Fruit fly (Drosophila melanogaster) whole organism, embryonic: ENCODE data around the gene frj.

Experiments used
- Bdp1 ChIP-seq: fragments of 200-800 bp; sonication (Bioruptor generic); optimal IDR thresholded peaks from 3 replicates; lab custom pipeline; 2016; ENCODE audit warnings: missing biosample characterization, missing genetic modification characterization
- BtbVII ChIP-seq: fragments of 200-800 bp; sonication (Bioruptor generic); optimal IDR thresholded peaks from 3 replicates; lab custom pipeline; 2017; ENCODE audit warnings: missing biosample characterization, mild to moderate bottlenecking, missing genetic modification characterization
- Bteb2 ChIP-seq: fragments of 200-800 bp; sonication (Bioruptor generic); optimal IDR thresholded peaks from 2 replicates; lab custom pipeline; 2016; ENCODE audit warnings: missing biosample characterization, missing genetic modification characterization
- CG10147 ChIP-seq: fragments of 200-800 bp; sonication (Bioruptor generic); optimal IDR thresholded peaks from 2 replicates; lab custom pipeline; 2019; ENCODE audit warnings: missing biosample characterization, mild to moderate bottlenecking, missing genetic modification characterization, moderate library complexity
- CG1024 ChIP-seq: fragments of 200-800 bp; sonication (Bioruptor generic); IDR thresholded peaks from 2 replicates; pipeline ENCODE4 v1.3.6; 2022; ENCODE audit warnings: missing biosample characterization, missing genetic modification characterization
- CG12744 ChIP-seq: fragments of 200-800 bp; sonication (Bioruptor generic); optimal IDR thresholded peaks from 2 replicates; lab custom pipeline; 2016; ENCODE audit warnings: missing biosample characterization, missing genetic modification characterization
- CG13424 ChIP-seq: fragments of 200-800 bp; sonication (Bioruptor generic); optimal IDR thresholded peaks from 2 replicates; lab custom pipeline; 2019; ENCODE audit warnings: missing biosample characterization, mild to moderate bottlenecking, missing genetic modification characterization, moderate library complexity
- CG15514 ChIP-seq: fragments of 200-800 bp; sonication (Bioruptor generic); optimal IDR thresholded peaks from 3 replicates; lab custom pipeline; 2017; ENCODE audit warnings: missing biosample characterization, missing genetic modification characterization, mild to moderate bottlenecking, moderate library complexity, missing genetic modification reagents
- CG17328 ChIP-seq: fragments of 200-800 bp; sonication (Bioruptor generic); IDR thresholded peaks from 2 replicates; pipeline ENCODE4 v1.3.6; 2022; ENCODE audit warnings: missing biosample characterization, missing genetic modification characterization
- CG17568 ChIP-seq: fragments of 200-800 bp; sonication (Bioruptor generic); optimal IDR thresholded peaks from 2 replicates; lab custom pipeline; 2018; ENCODE audit warnings: missing biosample characterization, mild to moderate bottlenecking, missing genetic modification characterization, moderate library complexity
- CG2202 ChIP-seq: fragments of 200-800 bp; sonication (Bioruptor generic); optimal IDR thresholded peaks from 2 replicates; lab custom pipeline; 2018; ENCODE audit warnings: missing biosample characterization, mild to moderate bottlenecking, missing genetic modification characterization
- CG30020 ChIP-seq: fragments of 200-800 bp; optimal IDR thresholded peaks from 2 replicates; lab custom pipeline; 2019; ENCODE audit warnings: missing biosample characterization, mild to moderate bottlenecking, missing genetic modification characterization, moderate library complexity
- CG3407 ChIP-seq: fragments of 200-800 bp; sonication (Bioruptor generic); optimal IDR thresholded peaks from 2 replicates; lab custom pipeline; 2018; ENCODE audit warnings: missing biosample characterization, mild to moderate bottlenecking, missing genetic modification characterization
- CG3838 ChIP-seq: fragments of 200-800 bp; sonication (Bioruptor generic); optimal IDR thresholded peaks from 3 replicates; lab custom pipeline; 2016; ENCODE audit warnings: missing biosample characterization, missing genetic modification characterization
- CG6175 ChIP-seq: fragments of 200-800 bp; sonication (Bioruptor generic); IDR thresholded peaks from 3 replicates; pipeline ENCODE4 v1.3.6; 2022; ENCODE audit warnings: missing biosample characterization, missing genetic modification characterization
- CG9215 ChIP-seq: fragments of 200-800 bp; sonication (Bioruptor generic); IDR thresholded peaks from 2 replicates; pipeline ENCODE4 v1.3.6; 2022; ENCODE audit warnings: missing biosample characterization, missing genetic modification characterization
- CoRest ChIP-seq: fragments of 200-800 bp; sonication (Bioruptor generic); optimal IDR thresholded peaks from 3 replicates; lab custom pipeline; 2018; ENCODE audit warnings: missing biosample characterization, mild to moderate bottlenecking, missing genetic modification characterization, moderate library complexity
- Dip3 ChIP-seq: fragments of 200-800 bp; sonication (Bioruptor generic); optimal IDR thresholded peaks from 3 replicates; lab custom pipeline; 2016; ENCODE audit warnings: missing biosample characterization, missing genetic modification characterization
- Dp ChIP-seq: fragments of 200-800 bp; sonication (Bioruptor generic); optimal IDR thresholded peaks from 2 replicates; lab custom pipeline; 2018; ENCODE audit warnings: missing biosample characterization, mild to moderate bottlenecking, missing genetic modification characterization, moderate library complexity
- Gsc ChIP-seq: fragments of 200-800 bp; sonication (Bioruptor generic); IDR thresholded peaks from 2 replicates; pipeline ENCODE4 v1.3.6; 2022; ENCODE audit warnings: missing biosample characterization, missing genetic modification characterization
- HLH54F ChIP-seq: fragments of 200-800 bp; sonication (Bioruptor generic); optimal IDR thresholded peaks from 3 replicates; lab custom pipeline; 2016; ENCODE audit warnings: missing biosample characterization, missing genetic modification characterization
- HLHmδ ChIP-seq: fragments of 200-800 bp; sonication (Bioruptor generic); optimal IDR thresholded peaks from 2 replicates; lab custom pipeline; 2018; ENCODE audit warnings: missing biosample characterization, mild to moderate bottlenecking, missing genetic modification characterization, moderate library complexity
- HmgD ChIP-seq: fragments of 200-800 bp; sonication (Bioruptor generic); optimal IDR thresholded peaks from 3 replicates; lab custom pipeline; 2016; ENCODE audit warnings: missing biosample characterization, missing genetic modification characterization
- MESR4 ChIP-seq: fragments of 200-800 bp; sonication (Bioruptor generic); optimal IDR thresholded peaks from 2 replicates; lab custom pipeline; 2018; ENCODE audit warnings: missing biosample characterization, mild to moderate bottlenecking, missing genetic modification characterization, moderate library complexity
- Max ChIP-seq: fragments of 200-800 bp; sonication (Bioruptor generic); optimal IDR thresholded peaks from 2 replicates; lab custom pipeline; 2016; ENCODE audit warnings: missing biosample characterization, mild to moderate bottlenecking, missing genetic modification characterization
- Myb ChIP-seq: fragments of 200-800 bp; sonication (Bioruptor generic); optimal IDR thresholded peaks from 2 replicates; lab custom pipeline; 2016; ENCODE audit warnings: missing biosample characterization, missing genetic modification characterization
- Nf-YC ChIP-seq: fragments of 200-800 bp; optimal IDR thresholded peaks from 3 replicates; lab custom pipeline; 2019; ENCODE audit warnings: missing biosample characterization, mild to moderate bottlenecking, missing genetic modification characterization, moderate library complexity
- Oaz ChIP-seq: fragments of 200-800 bp; sonication (Bioruptor generic); IDR thresholded peaks from 2 replicates; pipeline ENCODE4 v1.3.6; 2022; ENCODE audit warnings: missing biosample characterization, missing genetic modification characterization
- Optix ChIP-seq: fragments of 200-800 bp; sonication (Bioruptor generic); IDR thresholded peaks from 3 replicates; pipeline ENCODE4 v1.3.6; 2022; ENCODE audit warnings: missing biosample characterization, missing genetic modification characterization
- Poxn ChIP-seq: fragments of 200-800 bp; sonication (Bioruptor generic); IDR thresholded peaks from 2 replicates; pipeline ENCODE4 v1.3.6; 2022; ENCODE audit warnings: missing biosample characterization, missing genetic modification characterization
- Spps ChIP-seq: fragments of 200-800 bp; sonication (Bioruptor generic); optimal IDR thresholded peaks from 2 replicates; lab custom pipeline; 2018; ENCODE audit warnings: missing biosample characterization, mild to moderate bottlenecking, missing genetic modification characterization
- Tbp ChIP-seq: fragments of >200 bp; optimal IDR thresholded peaks from 2 replicates; lab custom pipeline; 2018; ENCODE audit warnings: missing biosample characterization, missing genetic modification characterization
- Xrp1 ChIP-seq: fragments of 200-800 bp; sonication (Bioruptor generic); IDR thresholded peaks from 2 replicates; pipeline ENCODE4 v1.3.6; 2022; ENCODE audit warnings: missing biosample characterization, missing genetic modification characterization
- bowl ChIP-seq: fragments of 200-800 bp; sonication (Bioruptor generic); IDR thresholded peaks from 2 replicates; pipeline ENCODE4 v1.3.6; 2022; ENCODE audit warnings: missing biosample characterization, missing genetic modification characterization
- btn ChIP-seq: fragments of 200-800 bp; sonication (Bioruptor generic); optimal IDR thresholded peaks from 2 replicates; lab custom pipeline; 2016; ENCODE audit warnings: missing biosample characterization, missing genetic modification characterization
- chinmo ChIP-seq: fragments of 200-800 bp; sonication (Bioruptor generic); IDR thresholded peaks from 4 replicates; pipeline ENCODE4 v1.3.6; 2022; ENCODE audit warnings: missing biosample characterization, missing genetic modification characterization; ENCODE audit not compliant: partially characterized antibody
- chm ChIP-seq: fragments of 200-800 bp; sonication (Bioruptor generic); IDR thresholded peaks from 2 replicates; pipeline ENCODE4 v1.3.6; 2022; ENCODE audit warnings: missing biosample characterization, missing genetic modification characterization
- eve ChIP-seq, 2 experiments: fragments of >200 bp; optimal IDR thresholded peaks; 2 replicates each; lab custom pipeline; 2017; ENCODE audit warnings: missing biosample characterization in 2 of 2, missing genetic modification characterization in 2 of 2
- exex ChIP-seq: fragments of 200-800 bp; sonication (Bioruptor generic); optimal IDR thresholded peaks from 4 replicates; lab custom pipeline; 2018; ENCODE audit warnings: missing biosample characterization, mild to moderate bottlenecking, missing genetic modification characterization, moderate library complexity
- fru ChIP-seq: fragments of >200 bp; optimal IDR thresholded peaks from 2 replicates; lab custom pipeline; 2017
- gro ChIP-seq: fragments of 200-800 bp; sonication (Bioruptor generic); optimal IDR thresholded peaks from 2 replicates; lab custom pipeline; 2016; ENCODE audit warnings: missing biosample characterization, missing genetic modification characterization
- ind ChIP-seq: fragments of 200-800 bp; sonication (Bioruptor generic); optimal IDR thresholded peaks from 3 replicates; lab custom pipeline; 2016; ENCODE audit warnings: missing biosample characterization, missing genetic modification characterization
- lbe ChIP-seq: fragments of 200-800 bp; sonication (Bioruptor generic); optimal IDR thresholded peaks from 2 replicates; lab custom pipeline; 2016; ENCODE audit warnings: missing biosample characterization, mild to moderate bottlenecking, missing genetic modification characterization
- luna ChIP-seq: fragments of 200-800 bp; sonication (Bioruptor generic); optimal IDR thresholded peaks from 2 replicates; lab custom pipeline; 2016; ENCODE audit warnings: missing biosample characterization, missing genetic modification characterization
- maf-S ChIP-seq: fragments of 200-800 bp; sonication (Bioruptor generic); optimal IDR thresholded peaks from 2 replicates; lab custom pipeline; 2016; ENCODE audit warnings: missing biosample characterization, missing genetic modification characterization
- mirr ChIP-seq: fragments of 200-800 bp; sonication (Bioruptor generic); optimal IDR thresholded peaks from 3 replicates; lab custom pipeline; 2018; ENCODE audit warnings: missing biosample characterization, mild to moderate bottlenecking, missing genetic modification characterization
- nerfin-1 ChIP-seq: fragments of 200-800 bp; sonication (Bioruptor generic); optimal IDR thresholded peaks from 3 replicates; lab custom pipeline; 2019; ENCODE audit warnings: missing biosample characterization, mild to moderate bottlenecking, missing genetic modification characterization, moderate library complexity
- seq ChIP-seq: fragments of 200-800 bp; sonication (Bioruptor generic); IDR thresholded peaks from 2 replicates; pipeline ENCODE4 v1.3.6; 2022; ENCODE audit warnings: missing biosample characterization, missing genetic modification characterization
- shn ChIP-seq: fragments of 200-800 bp; sonication (Bioruptor generic); optimal IDR thresholded peaks from 3 replicates; lab custom pipeline; 2016; ENCODE audit warnings: missing biosample characterization, missing genetic modification characterization
- sug ChIP-seq: fragments of 200-800 bp; optimal IDR thresholded peaks from 2 replicates; lab custom pipeline; 2019; ENCODE audit warnings: missing biosample characterization, mild to moderate bottlenecking, missing genetic modification characterization, moderate library complexity
- ttk ChIP-seq: fragments of 200-800 bp; sonication (Bioruptor generic); IDR thresholded peaks from 2 replicates; pipeline ENCODE4 v2.1.2; 2022; ENCODE audit warnings: missing biosample characterization, missing genetic modification characterization
- unc-4 ChIP-seq: fragments of 200-800 bp; sonication (Bioruptor generic); IDR thresholded peaks from 2 replicates; pipeline ENCODE4 v1.3.6; 2022; ENCODE audit warnings: missing biosample characterization, missing genetic modification characterization; ENCODE audit not compliant: partially characterized antibody
- usp ChIP-seq: fragments of >200 bp; optimal IDR thresholded peaks from 2 replicates; lab custom pipeline; 2017; ENCODE audit warnings: missing biosample characterization, missing genetic modification characterization

The frj gene

DNA sequence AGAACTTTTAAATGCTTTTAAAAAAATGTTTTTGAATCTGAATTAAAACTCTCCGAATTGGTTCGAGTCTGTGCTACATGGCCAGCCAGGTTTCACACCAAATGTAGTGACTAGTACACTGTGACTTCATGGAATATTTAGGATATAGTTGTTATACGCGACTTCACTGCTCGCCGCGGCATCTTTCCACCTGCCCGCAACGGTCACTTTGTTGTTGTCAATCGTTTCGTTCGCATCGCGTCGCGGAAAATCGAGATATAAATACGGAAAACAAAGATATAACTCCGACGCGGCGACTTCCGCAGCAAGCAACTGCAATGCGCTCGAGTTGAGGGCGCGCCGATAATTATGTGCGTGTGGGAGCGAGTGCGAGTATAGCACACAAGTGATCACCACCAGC lies 42.6 kb downstream of the frj start, which contains the start of gene CG31637 (continued):
- TF ChIP-seq usp (GFP tag; lab: Kevin White, UChicago): no peak
- TF ChIP-seq unc-4: no peak
- no peak for TF ChIP-seq lbe (GFP tag; lab: Kevin White, UChicago)
- TF ChIP-seq CG12744: no peak
- TF ChIP-seq HLHmδ (GFP tag; lab: Kevin White, UChicago): peak; percentile 39
- no peak for TF ChIP-seq Spps (tag; lab: Kevin White, UChicago)
- TF ChIP-seq shn: no peak
- TF ChIP-seq exex: peak; percentile 17
- no peak for TF ChIP-seq CG1024 (GFP tag; lab: Robert Waterston, UW)
- no peak for TF ChIP-seq CG9215 (GFP tag; lab: Robert Waterston, UW)
- TF ChIP-seq Bteb2 (GFP tag; lab: Kevin White, UChicago): peak; percentile 6
- no peak for TF ChIP-seq ind (GFP tag; lab: Kevin White, UChicago)
- no peak for TF ChIP-seq CG13424 (tag; lab: Kevin White, UChicago)
- no peak for TF ChIP-seq CG6175 (GFP tag; lab: Robert Waterston, UW)
- no peak for TF ChIP-seq nerfin-1 (tag; lab: Kevin White, UChicago)
- no peak for TF ChIP-seq Gsc (GFP tag; lab: Robert Waterston, UW)
- TF ChIP-seq seq (GFP tag; lab: Robert Waterston, UW): no peak
- TF ChIP-seq ttk: no peak; the same call in 1 of the 2 replicates
- no peak for TF ChIP-seq HmgD (GFP tag; lab: Kevin White, UChicago)
- TF ChIP-seq gro (GFP tag; lab: Kevin White, UChicago): peak; percentile 63
- peak; percentile 11 for TF ChIP-seq CG30020 (tag; lab: Kevin White, UChicago)
- 0 out of 4 replicates have a peak, but pooled peaks have one; percentile 55 for TF ChIP-seq chinmo (GFP tag; lab: Robert Waterston, UW)
- no peak for TF ChIP-seq CG17328
- no peak for TF ChIP-seq CG3838 (GFP tag; lab: Kevin White, UChicago)
- no peak for TF ChIP-seq BtbVII (GFP tag; lab: Kevin White, UChicago)
- no peak for TF ChIP-seq btn (GFP tag; lab: Kevin White, UChicago)
- peak; percentile 64 for TF ChIP-seq Dp (GFP tag; lab: Kevin White, UChicago)
- no peak for TF ChIP-seq maf-S (GFP tag; lab: Kevin White, UChicago)
- no peak for TF ChIP-seq CG2202 (tag; lab: Kevin White, UChicago)
- no peak for TF ChIP-seq CG3407
- TF ChIP-seq Xrp1 (GFP tag; lab: Robert Waterston, UW): peak; percentile 17; the same call in 1 of the 2 replicates
- no peak for TF ChIP-seq CG17568 (GFP tag; lab: Kevin White, UChicago)
- TF ChIP-seq fru (lab: Kevin White, UChicago): peak; percentile 14
- TF ChIP-seq bowl (GFP tag; lab: Robert Waterston, UW): no peak
- no peak for TF ChIP-seq eve (GFP tag; optimal IDR thresholded peaks at IDR 0.05; lab: Kevin White, UChicago)
- TF ChIP-seq HLH54F (GFP tag; lab: Kevin White, UChicago): no peak
- TF ChIP-seq Poxn (GFP tag; lab: Robert Waterston, UW): no peak
- TF ChIP-seq sug (tag; lab: Kevin White, UChicago): peak; percentile 49
- peak; percentile 30 for TF ChIP-seq CoRest (tag; lab: Kevin White, UChicago)
- TF ChIP-seq chm (GFP tag; lab: Robert Waterston, UW): peak; percentile 81
- no peak for TF ChIP-seq Oaz
- peak; percentile 71 for TF ChIP-seq CG15514
- no peak for TF ChIP-seq Dip3 (GFP tag; lab: Kevin White, UChicago)
- peak; percentile 32 for TF ChIP-seq CG10147 (GFP tag; lab: Kevin White, UChicago)
- TF ChIP-seq Myb (GFP tag; lab: Kevin White, UChicago): peak; percentile 68
- peak; percentile 16 for TF ChIP-seq mirr (GFP tag; lab: Kevin White, UChicago)
- no peak for TF ChIP-seq Bdp1
- TF ChIP-seq Nf-YC (tag; lab: Kevin White, UChicago): peak; percentile 77
- no peak for TF ChIP-seq Max (GFP tag; lab: Kevin White, UChicago)
- TF ChIP-seq MESR4 (GFP tag; lab: Kevin White, UChicago): peak; percentile 81
- no peak for TF ChIP-seq luna (GFP tag; lab: Kevin White, UChicago)
- no peak for TF ChIP-seq Optix
- no peak for TF ChIP-seq Tbp (GFP tag; lab: Kevin White, UChicago)
